ENCODE assay signal across 2 worm cellular contexts in the genomic region with DNA sequence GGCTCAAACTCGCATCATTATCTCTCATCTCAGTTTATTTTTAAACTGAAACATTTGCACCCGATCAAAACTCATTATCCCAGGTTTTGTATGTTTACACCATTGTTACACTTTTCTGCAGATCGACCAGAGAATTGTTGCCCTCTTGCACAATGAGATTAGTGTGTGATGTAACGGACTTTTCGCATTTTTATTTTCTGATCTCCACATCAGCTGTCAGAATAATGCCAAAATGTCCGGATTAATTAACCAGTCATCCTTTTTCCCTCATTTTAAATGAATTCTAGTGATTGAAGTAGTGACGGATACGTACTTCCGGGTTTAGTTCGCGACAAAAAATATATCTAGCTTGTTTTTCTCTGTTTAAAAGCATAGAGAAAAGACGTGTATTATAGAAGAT.
A peak's percentile ranks its signal among the peaks of the same experiment; 100 is the strongest.
TF ChIP-seq lines count a peak whose summit lies in the region.

No protein-coding gene starts in this region.

TF ChIP-seq in whole organism, L1 larva, 84 proteins besides CTCF, POLR2A, EP300 and RAD21 (continued from another document and continues in another):
- TF ChIP-seq nhr-12 (tag; optimal IDR thresholded peaks at IDR 0.05; lab: Kevin White, UChicago) (no peak), irx-1 (tag; optimal IDR thresholded peaks at IDR 0.05; lab: Kevin White, UChicago) (no peak), lin-13 (GFP tag; optimal IDR thresholded peaks at IDR 0.05; lab: Kevin White, UChicago) (no peak), pqm-1 (tag; optimal IDR thresholded peaks at IDR 0.05; lab: Kevin White, UChicago) (no peak), efl-3 (GFP tag; optimal IDR thresholded peaks at IDR 0.05; lab: Kevin White, UChicago) (no peak), ces-1 (GFP tag; optimal IDR thresholded peaks at IDR 0.05; lab: Kevin White, UChicago) (no peak), C16A3.4 (tag; optimal IDR thresholded peaks at IDR 0.05; lab: Kevin White, UChicago) (no peak), nhr-237 (tag; optimal IDR thresholded peaks at IDR 0.05; lab: Kevin White, UChicago) (no peak), elt-2 (tag; optimal IDR thresholded peaks at IDR 0.05; lab: Kevin White, UChicago) (no peak), aly-2 (tag; optimal IDR thresholded peaks at IDR 0.05; lab: Kevin White, UChicago) (no peak), pax-3 (tag; optimal IDR thresholded peaks at IDR 0.05; lab: Kevin White, UChicago) (peak; percentile 18), hlh-17 (GFP tag; optimal IDR thresholded peaks at IDR 0.05; lab: Kevin White, UChicago; ENCODE audit: borderline replicate concordance) (no peak), lin-39 (tag; optimal IDR thresholded peaks at IDR 0.05; lab: Kevin White, UChicago) (no peak), elt-3 (tag; optimal IDR thresholded peaks at IDR 0.05; lab: Kevin White, UChicago) (no peak), nhr-76 (tag; optimal IDR thresholded peaks at IDR 0.05; lab: Kevin White, UChicago) (no peak), dpl-1 (GFP tag; optimal IDR thresholded peaks at IDR 0.05; lab: Kevin White, UChicago) (no peak), fkh-4 (tag; optimal IDR thresholded peaks at IDR 0.05; lab: Kevin White, UChicago; ENCODE audit: borderline replicate concordance) (no peak), lin-14 (GFP tag; optimal IDR thresholded peaks at IDR 0.05; lab: Kevin White, UChicago) (peak; percentile 52), jun-1 (tag; optimal IDR thresholded peaks at IDR 0.05; lab: Kevin White, UChicago) (no peak), lir-3 (tag; optimal IDR thresholded peaks at IDR 0.05; lab: Kevin White, UChicago; ENCODE audit: poor library complexity) (peak; percentile 22), nhr-85 (tag; lab: Kevin White, UChicago) (no peak), lin-35 (GFP tag; optimal IDR thresholded peaks at IDR 0.05; lab: Kevin White, UChicago) (no peak), blmp-1 (tag; optimal IDR thresholded peaks at IDR 0.05; lab: Kevin White, UChicago) (no peak), nhr-11 (tag; optimal IDR thresholded peaks at IDR 0.05; lab: Kevin White, UChicago) (no peak), nhr-28 (tag; optimal IDR thresholded peaks at IDR 0.05; lab: Kevin White, UChicago) (no peak), aha-1 (tag; optimal IDR thresholded peaks at IDR 0.05; lab: Kevin White, UChicago) (no peak), ama-1 (optimal IDR thresholded peaks at IDR 0.05; lab: Kevin White, UChicago) (no peak), mep-1 (tag; optimal IDR thresholded peaks at IDR 0.05; lab: Kevin White, UChicago) (peak; percentile 0), unc-62 (GFP tag; optimal IDR thresholded peaks at IDR 0.05; lab: Kevin White, UChicago) (no peak), egl-13 (tag; optimal IDR thresholded peaks at IDR 0.05; lab: Kevin White, UChicago) (no peak), sptf-1 (tag; optimal IDR thresholded peaks at IDR 0.05; lab: Kevin White, UChicago) (no peak), F16B12.6 (tag; optimal IDR thresholded peaks at IDR 0.05; lab: Kevin White, UChicago) (no peak), fkh-10 (GFP tag; optimal IDR thresholded peaks at IDR 0.05; lab: Kevin White, UChicago) (no peak), ceh-63 (GFP tag; optimal IDR thresholded peaks at IDR 0.05; lab: Kevin White, UChicago) (no peak), grh-1 (GFP tag; IDR thresholded peaks at IDR 0.05; lab: Robert Waterston, UW) (no peak), xbp-1 (tag; optimal IDR thresholded peaks at IDR 0.05; lab: Kevin White, UChicago) (no peak), fos-1 (tag; optimal IDR thresholded peaks at IDR 0.05; lab: Kevin White, UChicago) (no peak), ztf-11 (tag; optimal IDR thresholded peaks at IDR 0.05; lab: Kevin White, UChicago) (no peak), C34B4.2 (tag; optimal IDR thresholded peaks at IDR 0.05; lab: Kevin White, UChicago) (no peak), snpc-4 (tag; optimal IDR thresholded peaks at IDR 0.05; lab: Kevin White, UChicago) (no peak), unc-98 (GFP tag; IDR thresholded peaks at IDR 0.05; lab: Robert Waterston, UW) (no peak), snu-23 (GFP tag; optimal IDR thresholded peaks at IDR 0.05; lab: Kevin White, UChicago) (peak; percentile 16), unc-30 (tag; optimal IDR thresholded peaks at IDR 0.05; lab: Kevin White, UChicago) (no peak), lin-15B (tag; optimal IDR thresholded peaks at IDR 0.05; lab: Kevin White, UChicago) (no peak), mdl-1 (tag; optimal IDR thresholded peaks at IDR 0.05; lab: Kevin White, UChicago) (no peak), ceh-8 (GFP tag; optimal IDR thresholded peaks at IDR 0.05; lab: Kevin White, UChicago) (no peak), pag-3 (tag; optimal IDR thresholded peaks at IDR 0.05; lab: Kevin White, UChicago; ENCODE audit: borderline replicate concordance, insufficient read depth) (no peak), ceh-82 (tag; optimal IDR thresholded peaks at IDR 0.05; lab: Kevin White, UChicago) (no peak), swsn-7 (tag; optimal IDR thresholded peaks at IDR 0.05; lab: Kevin White, UChicago) (no peak), efl-1 (optimal IDR thresholded peaks at IDR 0.05; lab: Kevin White, UChicago) (no peak), efl-1 (GFP tag; optimal IDR thresholded peaks at IDR 0.05 in 1 of 2; lab: Kevin White, UChicago) (no peak), hpl-2 (GFP tag; optimal IDR thresholded peaks at IDR 0.05; lab: Kevin White, UChicago) (no peak), nhr-90 (tag; optimal IDR thresholded peaks at IDR 0.05; lab: Kevin White, UChicago; ENCODE audit: poor library complexity) (no peak), ets-5 (GFP tag; IDR thresholded peaks at IDR 0.05; lab: Robert Waterston, UW) (no peak), alr-1 (tag; optimal IDR thresholded peaks at IDR 0.05; lab: Kevin White, UChicago; ENCODE audit: borderline replicate concordance) (no peak), sup-37 (GFP tag; optimal IDR thresholded peaks at IDR 0.05; lab: Kevin White, UChicago) (no peak), egl-27 (tag; optimal IDR thresholded peaks at IDR 0.05; lab: Kevin White, UChicago) (no peak), lsy-2 (tag; optimal IDR thresholded peaks at IDR 0.05; lab: Kevin White, UChicago) (peak in 1 of 2 experiments; percentile 33), mef-2 (tag; optimal IDR thresholded peaks at IDR 0.05; lab: Kevin White, UChicago) (no peak), isw-1 (GFP tag; IDR thresholded peaks at IDR 0.05; lab: Robert Waterston, UW) (no peak), zag-1 (tag; optimal IDR thresholded peaks at IDR 0.05; lab: Kevin White, UChicago) (no peak), sox-4 (tag; optimal IDR thresholded peaks at IDR 0.05; lab: Kevin White, UChicago) (peak; percentile 52), nhr-84 (tag; optimal IDR thresholded peaks at IDR 0.05; lab: Kevin White, UChicago) (no peak), zip-4 (GFP tag; optimal IDR thresholded peaks at IDR 0.05; lab: Kevin White, UChicago) (no peak), fkh-8 (tag; optimal IDR thresholded peaks at IDR 0.05; lab: Kevin White, UChicago) (peak; percentile 71), ztf-4 (tag; optimal IDR thresholded peaks at IDR 0.05; lab: Kevin White, UChicago) (no peak), mab-9 (GFP tag; IDR thresholded peaks at IDR 0.05; lab: Robert Waterston, UW) (no peak)

TF ChIP-seq in whole organism, L2 larva, 48 proteins besides CTCF, POLR2A, EP300 and RAD21 (continued from another document):
- TF ChIP-seq unc-55 (GFP tag; optimal IDR thresholded peaks at IDR 0.05; lab: Kevin White, UChicago) = peak; percentile 5
